Worm (Caenorhabditis elegans): Measurements from ENCODE around the gene C11D2.7.

DNA sequence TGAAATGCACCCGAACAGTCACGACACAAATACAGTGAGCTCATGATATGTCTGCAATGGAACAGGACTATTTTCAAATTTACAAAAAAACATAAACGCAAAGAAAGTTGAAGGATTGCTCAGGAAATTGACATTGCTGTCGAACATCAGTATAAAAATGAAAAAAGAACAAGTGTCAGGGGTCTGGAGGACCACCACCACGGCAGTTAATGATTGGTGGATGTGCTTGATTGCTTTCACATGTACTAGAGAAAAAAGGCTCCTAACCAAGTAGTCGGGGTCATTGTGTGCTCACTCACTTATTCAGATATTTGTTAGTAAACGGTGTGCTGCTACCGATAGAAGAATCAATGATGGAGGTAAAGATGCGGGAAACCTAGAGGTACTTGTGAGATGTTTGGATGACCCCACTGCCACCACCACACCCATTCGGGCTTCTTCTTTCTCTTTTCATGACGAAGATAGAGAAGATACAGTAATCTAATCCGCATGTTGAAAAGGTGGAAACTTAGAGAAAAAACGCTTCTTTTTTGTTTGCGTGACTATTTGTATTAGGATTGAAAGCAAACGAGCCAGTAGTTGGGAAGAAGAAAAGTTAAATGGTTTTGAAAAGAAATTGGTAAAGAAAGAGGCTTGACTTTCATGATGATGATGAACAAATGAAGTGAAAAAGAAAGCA lies 27.8 kb downstream of the C11D2.7 start, which contains the start of gene M03D4.4:
- TF ChIP-seq C08G9.2 (tag; optimal IDR thresholded peaks at IDR 0.05) (no peak), F13H6.1 (tag; optimal IDR thresholded peaks at IDR 0.05) (no peak), ceh-34 (tag; optimal IDR thresholded peaks at IDR 0.05) (no peak), ceh-22 (tag; optimal IDR thresholded peaks at IDR 0.05) (no peak)
